Worm (Caenorhabditis elegans) whole organism, L4 larva: ENCODE measurements around the gene hsp-25.

ENCODE experiments used
- F10B5.3 ChIP-seq: sonication (generic microtip); optimal IDR thresholded peaks from 2 replicates; lab custom pipeline; 2016; ENCODE audit warnings: mild to moderate bottlenecking, missing genetic modification characterization, missing compliant biosample characterization
- aly-2 ChIP-seq: sonication (generic microtip); optimal IDR thresholded peaks from 2 replicates; lab custom pipeline; 2018; ENCODE audit warnings: missing biosample characterization, missing genetic modification characterization
- daf-8 ChIP-seq: fragments of 200-800 bp; sonication (Bioruptor generic); IDR thresholded peaks from 2 replicates; pipeline ENCODE4 v1.3.6; 2022; ENCODE audit warnings: missing genetic modification characterization, missing compliant biosample characterization

DNA sequence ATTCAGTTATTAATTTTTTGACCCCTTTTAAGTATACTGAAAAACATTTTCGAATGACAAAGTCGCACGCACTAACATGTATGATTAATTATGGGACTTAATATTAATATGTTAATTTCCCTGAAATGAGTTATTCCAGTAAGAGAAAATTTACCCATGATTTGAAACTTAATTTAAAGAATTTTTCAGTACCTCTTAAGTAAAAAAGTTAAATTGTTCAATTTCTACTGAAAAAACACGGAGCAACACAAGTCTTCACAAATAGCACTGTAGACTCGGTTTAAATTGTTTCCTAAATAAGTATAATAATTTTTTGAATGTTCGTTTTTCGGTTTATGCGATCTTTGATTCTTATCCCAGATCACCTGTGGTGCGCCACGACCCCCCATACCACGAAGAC is 37.0 kb downstream of the hsp-25 start:
- no peak for TF ChIP-seq daf-8
- no peak for TF ChIP-seq F10B5.3 (tag; lab: Kevin White, UChicago)
- TF ChIP-seq aly-2 (tag; lab: Kevin White, UChicago) = no peak
